Fruit fly (Drosophila melanogaster): ENCODE data around the gene CG44836.

- no peak for TF ChIP-seq CG8478 (optimal IDR thresholded peaks at IDR 0.05)
- TF ChIP-seq CTCF (optimal IDR thresholded peaks at IDR 0.05) = peak; percentile 15 to 44
These were observed 22.0 kb downstream of the CG44836 start, which contains the start of gene roq for dm6 chr3L:16377768-16378764.
